Fruit fly (Drosophila melanogaster) whole organism, adult: ENCODE data around the gene CG34174.

Experiments
- CG12768 ChIP-seq: fragments of 200-800 bp; sonication (Bioruptor generic); optimal IDR thresholded peaks from 2 replicates; lab custom pipeline; 2017; ENCODE audit warnings: missing biosample characterization, missing genetic modification characterization, mild to moderate bottlenecking, moderate library complexity, missing genetic modification reagents
- CG1620 ChIP-seq: fragments of 200-800 bp; sonication (Bioruptor generic); optimal IDR thresholded peaks from 2 replicates; lab custom pipeline; 2016; ENCODE audit warnings: missing biosample characterization, missing genetic modification characterization
- CG33017 ChIP-seq: fragments of 200-800 bp; sonication (Bioruptor generic); optimal IDR thresholded peaks from 2 replicates; lab custom pipeline; 2018; ENCODE audit warnings: missing biosample characterization, mild to moderate bottlenecking, missing genetic modification characterization, moderate library complexity
- CG5204 ChIP-seq: fragments of 200-800 bp; sonication (Bioruptor generic); optimal IDR thresholded peaks from 2 replicates; lab custom pipeline; 2016; ENCODE audit warnings: missing biosample characterization, missing genetic modification characterization
- CG7045 ChIP-seq: fragments of 200-800 bp; sonication (Bioruptor generic); optimal IDR thresholded peaks from 2 replicates; lab custom pipeline; 2017; ENCODE audit warnings: missing biosample characterization, mild to moderate bottlenecking, missing genetic modification characterization
- CG7101 ChIP-seq: fragments of 200-800 bp; sonication (Bioruptor generic); optimal IDR thresholded peaks from 2 replicates; lab custom pipeline; 2018; ENCODE audit warnings: missing biosample characterization, mild to moderate bottlenecking, missing genetic modification characterization, moderate library complexity
- Mnt ChIP-seq: fragments of 200-800 bp; sonication (Bioruptor generic); optimal IDR thresholded peaks from 2 replicates; lab custom pipeline; 2016; ENCODE audit warnings: missing biosample characterization, mild to moderate bottlenecking, missing genetic modification characterization
- bab1 ChIP-seq: fragments of 200-800 bp; sonication (Bioruptor generic); optimal IDR thresholded peaks from 3 replicates; lab custom pipeline; 2019; ENCODE audit warnings: missing biosample characterization, mild to moderate bottlenecking, missing genetic modification characterization, moderate library complexity
- cnc ChIP-seq, 2 experiments: fragments of >200 bp; optimal IDR thresholded peaks; 2 replicates each; lab custom pipeline; 2017
- kay ChIP-seq: fragments of 200-800 bp; sonication (Bioruptor generic); peaks from one replicate; lab custom pipeline; 2016; ENCODE audit warnings: missing biosample characterization, missing genetic modification characterization, borderline replicate concordance
- pad ChIP-seq: fragments of 200-800 bp; sonication (Bioruptor generic); optimal IDR thresholded peaks from 3 replicates; lab custom pipeline; 2017; ENCODE audit warnings: missing biosample characterization, missing genetic modification characterization, mild to moderate bottlenecking, moderate library complexity, missing genetic modification reagents
- tj ChIP-seq: fragments of 200-800 bp; sonication (Bioruptor generic); optimal IDR thresholded peaks from 3 replicates; lab custom pipeline; 2017; ENCODE audit warnings: missing biosample characterization, mild to moderate bottlenecking, missing genetic modification characterization, moderate library complexity

DNA sequence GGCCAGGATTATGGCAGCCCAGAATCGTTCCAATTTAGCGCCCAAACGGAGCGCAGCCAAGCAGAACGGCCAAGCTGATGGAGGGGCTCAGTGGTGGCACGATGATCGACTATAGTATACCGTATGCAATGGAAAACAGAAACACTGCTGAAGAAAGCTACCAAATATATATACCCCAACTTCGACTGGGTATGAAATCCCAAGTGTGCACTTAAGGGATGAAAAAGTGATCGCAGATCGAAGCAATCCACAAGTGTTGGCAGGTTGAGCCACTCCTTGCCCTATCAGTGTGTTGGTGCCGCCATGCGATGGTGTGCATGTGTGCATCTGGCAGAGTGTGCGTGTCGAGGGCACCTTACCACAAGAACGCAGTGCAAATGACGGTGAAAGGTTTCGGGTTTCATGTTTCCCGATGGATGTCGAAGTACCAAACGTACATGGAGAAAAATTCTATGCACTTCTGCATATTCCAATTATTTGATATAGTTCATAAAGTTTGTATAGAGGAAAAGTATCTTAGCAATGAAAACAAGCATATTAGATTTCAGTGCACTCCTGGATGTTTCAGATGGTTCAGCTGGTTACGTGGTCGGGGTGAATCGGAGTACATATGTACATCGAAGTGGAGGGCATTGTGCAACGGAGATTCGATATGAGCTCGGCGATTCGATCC, 32.0 kb upstream of the CG34174 start:
- TF ChIP-seq CG7045 (GFP tag; lab: Kevin White, UChicago): no peak
- no peak for TF ChIP-seq pad
- no peak for TF ChIP-seq CG12768 (GFP tag; lab: Kevin White, UChicago)
- TF ChIP-seq CG33017 (tag; lab: Kevin White, UChicago): no peak
- TF ChIP-seq tj: no peak
- no peak for TF ChIP-seq kay
- TF ChIP-seq bab1: no peak
- no peak for TF ChIP-seq CG5204 (GFP tag; lab: Kevin White, UChicago)
- TF ChIP-seq CG1620: no peak
- no peak for TF ChIP-seq CG7101 (tag; lab: Kevin White, UChicago)
- TF ChIP-seq Mnt: no peak
- no peak for TF ChIP-seq cnc (optimal IDR thresholded peaks at IDR 0.05; lab: Kevin White, UChicago)
